Fruit fly (Drosophila melanogaster) whole organism, embryonic: Measurements from ENCODE around the gene Nasp.

Experiments
- CG10147 ChIP-seq: fragments of 200-800 bp; sonication (Bioruptor generic); optimal IDR thresholded peaks from 2 replicates; lab custom pipeline; 2019; ENCODE audit warnings: missing biosample characterization, mild to moderate bottlenecking, missing genetic modification characterization, moderate library complexity
- CG10366 ChIP-seq: fragments of 200-800 bp; sonication (Bioruptor generic); IDR thresholded peaks from 2 replicates; pipeline ENCODE4 v1.3.6; 2022; ENCODE audit warnings: missing biosample characterization, missing genetic modification characterization
- CG10979 ChIP-seq: fragments of 200-800 bp; sonication (Bioruptor generic); optimal IDR thresholded peaks from 2 replicates; lab custom pipeline; 2018; ENCODE audit warnings: missing biosample characterization, mild to moderate bottlenecking, missing genetic modification characterization, moderate library complexity
- CG11695 ChIP-seq: fragments of 200-800 bp; sonication (Bioruptor generic); IDR thresholded peaks from 3 replicates; pipeline ENCODE4 v1.3.6; 2022; ENCODE audit warnings: missing biosample characterization, missing genetic modification characterization
- CG11696 ChIP-seq: fragments of 200-800 bp; sonication (Bioruptor generic); IDR thresholded peaks from 2 replicates; pipeline ENCODE4 v1.3.6; 2022; ENCODE audit warnings: missing biosample characterization, missing genetic modification characterization
- CG15479 ChIP-seq: fragments of 200-800 bp; sonication (Bioruptor generic); optimal IDR thresholded peaks from 3 replicates; lab custom pipeline; 2019; ENCODE audit warnings: missing biosample characterization, mild to moderate bottlenecking, missing genetic modification characterization, moderate library complexity
- CG1647 ChIP-seq: fragments of 200-800 bp; sonication (Bioruptor generic); optimal IDR thresholded peaks from 3 replicates; lab custom pipeline; 2016; ENCODE audit warnings: missing biosample characterization, missing genetic modification characterization
- CG18011 ChIP-seq: fragments of 200-800 bp; sonication (Bioruptor generic); optimal IDR thresholded peaks from 2 replicates; lab custom pipeline; 2017; ENCODE audit warnings: missing biosample characterization, missing genetic modification characterization, mild to moderate bottlenecking, moderate library complexity, missing genotype
- CG2889 ChIP-seq: fragments of 200-800 bp; sonication (Bioruptor generic); IDR thresholded peaks from 3 replicates; pipeline ENCODE4 v1.3.6; 2022; ENCODE audit warnings: missing biosample characterization, missing genetic modification characterization
- CG3065 ChIP-seq: fragments of 200-800 bp; sonication (Bioruptor generic); optimal IDR thresholded peaks from 2 replicates; lab custom pipeline; 2016; ENCODE audit warnings: missing biosample characterization, missing genetic modification characterization
- CG31388 ChIP-seq: fragments of 200-800 bp; sonication (Bioruptor generic); optimal IDR thresholded peaks from 2 replicates; lab custom pipeline; 2016; ENCODE audit warnings: missing biosample characterization, missing genetic modification characterization
- CG4404 ChIP-seq: fragments of 200-800 bp; sonication (Bioruptor generic); IDR thresholded peaks from 2 replicates; pipeline ENCODE4 v1.3.6; 2022; ENCODE audit warnings: missing biosample characterization, missing genetic modification characterization
- CG6791 ChIP-seq: fragments of 200-800 bp; sonication (Bioruptor generic); IDR thresholded peaks from 3 replicates; pipeline ENCODE4 v1.3.6; 2022; ENCODE audit warnings: missing biosample characterization, missing genetic modification characterization; ENCODE audit not compliant: partially characterized antibody
- CG9215 ChIP-seq: fragments of 200-800 bp; sonication (Bioruptor generic); IDR thresholded peaks from 2 replicates; pipeline ENCODE4 v1.3.6; 2022; ENCODE audit warnings: missing biosample characterization, missing genetic modification characterization
- Chrac-16 ChIP-seq: fragments of 200-800 bp; sonication (Bioruptor generic); optimal IDR thresholded peaks from 3 replicates; lab custom pipeline; 2016; ENCODE audit warnings: missing biosample characterization, missing genetic modification characterization
- D19A ChIP-seq: fragments of 200-800 bp; optimal IDR thresholded peaks from 3 replicates; lab custom pipeline; 2019; ENCODE audit warnings: missing biosample characterization, mild to moderate bottlenecking, missing genetic modification characterization, moderate library complexity
- Fer2 ChIP-seq: fragments of 200-800 bp; sonication (Bioruptor generic); optimal IDR thresholded peaks from 2 replicates; lab custom pipeline; 2018; ENCODE audit warnings: missing biosample characterization, mild to moderate bottlenecking, missing genetic modification characterization, moderate library complexity
- H15 ChIP-seq: fragments of 200-800 bp; sonication (Bioruptor generic); IDR thresholded peaks from 3 replicates; pipeline ENCODE4 v1.3.6; 2022; ENCODE audit warnings: missing biosample characterization, missing genetic modification characterization
- Hmr ChIP-seq: fragments of 200-800 bp; sonication (Bioruptor generic); optimal IDR thresholded peaks from 3 replicates; lab custom pipeline; 2017; ENCODE audit warnings: mild to moderate bottlenecking, missing biosample characterization, missing genetic modification reagents, missing genetic modification characterization
- Hr39 ChIP-seq: fragments of >200 bp; optimal IDR thresholded peaks from 2 replicates; lab custom pipeline; 2017
- Hr78 ChIP-seq, 2 experiments: fragments of 200-800 bp in 1 of 2; fragments of >200 bp in 1 of 2; sonication (Bioruptor generic) in 1 of 2; optimal IDR thresholded peaks; 2 replicates each; lab custom pipeline; 2017 to 2019; ENCODE audit warnings: missing biosample characterization in 2 of 2, missing genetic modification characterization in 2 of 2, mild to moderate bottlenecking in 1 of 2, moderate library complexity in 1 of 2
- Hsf ChIP-seq: fragments of 200-800 bp; sonication (Bioruptor generic); optimal IDR thresholded peaks from 3 replicates; lab custom pipeline; 2016; ENCODE audit warnings: missing biosample characterization, missing genetic modification characterization
- Lpt ChIP-seq: fragments of >200 bp; optimal IDR thresholded peaks from 2 replicates; lab custom pipeline; 2018; ENCODE audit warnings: missing biosample characterization, missing genetic modification characterization
- MTF-1 ChIP-seq: fragments of 200-800 bp; sonication (Bioruptor generic); optimal IDR thresholded peaks from 2 replicates; lab custom pipeline; 2018; ENCODE audit warnings: missing biosample characterization, mild to moderate bottlenecking, missing genetic modification characterization, borderline replicate concordance
- Med ChIP-seq: fragments of 200-800 bp; sonication (Bioruptor generic); peaks from one replicate; lab custom pipeline; 2016; ENCODE audit warnings: missing biosample characterization, missing genetic modification characterization, mild to moderate bottlenecking, inconsistent platforms, moderate library complexity
- NK7.1 ChIP-seq: fragments of 200-800 bp; sonication (Bioruptor generic); optimal IDR thresholded peaks from 3 replicates; lab custom pipeline; 2016; ENCODE audit warnings: missing biosample characterization, missing genetic modification characterization
- Pdp1 ChIP-seq, 2 experiments: fragments of 200-800 bp; sonication (Bioruptor generic); optimal IDR thresholded peaks; 3 replicates each; lab custom pipeline; 2016; ENCODE audit warnings: missing biosample characterization in 2 of 2, missing genetic modification characterization in 2 of 2, mild to moderate bottlenecking in 1 of 2, moderate library complexity in 1 of 2
- Sin3A ChIP-seq: fragments of >200 bp; optimal IDR thresholded peaks from 2 replicates; lab custom pipeline; 2018
- al ChIP-seq: fragments of 200-800 bp; sonication (Bioruptor generic); IDR thresholded peaks from 2 replicates; pipeline ENCODE4 v1.3.6; 2022; ENCODE audit warnings: missing biosample characterization, missing genetic modification characterization
- bigmax ChIP-seq: fragments of 200-800 bp; sonication (Bioruptor generic); optimal IDR thresholded peaks from 2 replicates; lab custom pipeline; 2018; ENCODE audit warnings: missing biosample characterization, mild to moderate bottlenecking, missing genetic modification characterization
- bsh ChIP-seq, 2 experiments: fragments of 200-800 bp; sonication (Bioruptor generic); optimal IDR thresholded peaks; 2 replicates each; lab custom pipeline; 2017 to 2018; ENCODE audit warnings: mild to moderate bottlenecking in 2 of 2, missing biosample characterization in 2 of 2, missing genetic modification characterization in 2 of 2, moderate library complexity in 1 of 2
- caup ChIP-seq: fragments of 200-800 bp; sonication (Bioruptor generic); optimal IDR thresholded peaks from 3 replicates; lab custom pipeline; 2017; ENCODE audit warnings: missing biosample characterization, mild to moderate bottlenecking, missing genetic modification characterization, moderate library complexity; ENCODE audit not compliant: severe bottlenecking
- chm ChIP-seq: fragments of 200-800 bp; sonication (Bioruptor generic); IDR thresholded peaks from 2 replicates; pipeline ENCODE4 v1.3.6; 2022; ENCODE audit warnings: missing biosample characterization, missing genetic modification characterization
- crc ChIP-seq: fragments of 200-800 bp; sonication (Bioruptor generic); optimal IDR thresholded peaks from 2 replicates; lab custom pipeline; 2016; ENCODE audit warnings: missing biosample characterization, missing genetic modification characterization
- crp ChIP-seq, 2 experiments: fragments of 200-800 bp; sonication (Bioruptor generic); optimal IDR thresholded peaks; 2 replicates in 1 of 2; 3 replicates in 1 of 2; lab custom pipeline; 2017; ENCODE audit warnings: missing biosample characterization in 2 of 2, missing genetic modification characterization in 2 of 2, mild to moderate bottlenecking in 1 of 2, moderate library complexity in 1 of 2
- dm ChIP-seq: fragments of 200-800 bp; sonication (Bioruptor generic); optimal IDR thresholded peaks from 3 replicates; lab custom pipeline; 2016; ENCODE audit warnings: missing biosample characterization, missing genetic modification characterization
- emc ChIP-seq: fragments of 200-800 bp; sonication (Bioruptor generic); optimal IDR thresholded peaks from 2 replicates; lab custom pipeline; 2016; ENCODE audit warnings: missing biosample characterization, missing genetic modification characterization
- en ChIP-seq: fragments of 200-800 bp; sonication (Bioruptor generic); optimal IDR thresholded peaks from 2 replicates; lab custom pipeline; 2016; ENCODE audit warnings: missing biosample characterization, missing genetic modification characterization
- eve ChIP-seq, 2 experiments: fragments of >200 bp; optimal IDR thresholded peaks; 2 replicates each; lab custom pipeline; 2017; ENCODE audit warnings: missing biosample characterization in 2 of 2, missing genetic modification characterization in 2 of 2
- her ChIP-seq: fragments of 200-800 bp; sonication (Bioruptor generic); optimal IDR thresholded peaks from 2 replicates; lab custom pipeline; 2016; ENCODE audit warnings: missing biosample characterization, missing genetic modification characterization
- insv ChIP-seq, 2 experiments: fragments of 200-800 bp; sonication (Bioruptor generic); optimal IDR thresholded peaks; 3 replicates each; lab custom pipeline; 2016 to 2018; ENCODE audit warnings: missing biosample characterization in 2 of 2, missing genetic modification characterization in 2 of 2
- lmd ChIP-seq: fragments of 200-800 bp; sonication (Bioruptor generic); IDR thresholded peaks from 2 replicates; pipeline ENCODE4 v1.3.6; 2022; ENCODE audit warnings: missing biosample characterization, missing genetic modification characterization
- nerfin-1 ChIP-seq: fragments of 200-800 bp; sonication (Bioruptor generic); optimal IDR thresholded peaks from 3 replicates; lab custom pipeline; 2019; ENCODE audit warnings: missing biosample characterization, mild to moderate bottlenecking, missing genetic modification characterization, moderate library complexity
- nom ChIP-seq: fragments of 200-800 bp; sonication (Bioruptor generic); optimal IDR thresholded peaks from 2 replicates; lab custom pipeline; 2017; ENCODE audit warnings: missing biosample characterization, missing genetic modification characterization, mild to moderate bottlenecking, moderate library complexity, missing genetic modification reagents
- org-1 ChIP-seq: fragments of 200-800 bp; sonication (Bioruptor generic); optimal IDR thresholded peaks from 2 replicates; lab custom pipeline; 2017; ENCODE audit warnings: missing biosample characterization, missing genetic modification characterization
- peb ChIP-seq: fragments of 200-800 bp; sonication (Bioruptor generic); IDR thresholded peaks from 2 replicates; pipeline ENCODE4 v1.3.6; 2022; ENCODE audit warnings: missing biosample characterization, missing genetic modification characterization
- pho ChIP-seq: fragments of 200-800 bp; sonication (Bioruptor generic); optimal IDR thresholded peaks from 2 replicates; lab custom pipeline; 2016; ENCODE audit warnings: missing biosample characterization, missing genetic modification characterization
- pum ChIP-seq: fragments of 200-800 bp; sonication (Bioruptor generic); optimal IDR thresholded peaks from 2 replicates; lab custom pipeline; 2016; ENCODE audit warnings: missing biosample characterization, missing genetic modification characterization
- row ChIP-seq: fragments of 200-800 bp; sonication (Bioruptor generic); IDR thresholded peaks from 3 replicates; pipeline ENCODE4 v1.3.6; 2022; ENCODE audit warnings: missing biosample characterization, missing genetic modification characterization
- slp2 ChIP-seq: fragments of 200-800 bp; sonication (Bioruptor generic); optimal IDR thresholded peaks from 2 replicates; lab custom pipeline; 2016; ENCODE audit warnings: missing biosample characterization, missing genetic modification characterization
- sr ChIP-seq: fragments of 200-800 bp; sonication (Bioruptor generic); IDR thresholded peaks from 3 replicates; pipeline ENCODE4 v1.3.6; 2022; ENCODE audit warnings: missing biosample characterization, missing genetic modification characterization

Gene Nasp

dm6 chr3R:8801126-8801762 is 53.6 kb downstream of the Nasp start, which contains the start of the genes Pif1A, Pif1B and CCT7 (continued):
- TF ChIP-seq Hr78 (GFP tag; optimal IDR thresholded peaks at IDR 0.05; lab: Kevin White, UChicago) (no peak), insv (GFP tag; optimal IDR thresholded peaks at IDR 0.05; lab: Kevin White, UChicago) (peak in 1 of 2 experiments; percentile 4), H15 (GFP tag; lab: Robert Waterston, UW) (no peak), Chrac-16 (GFP tag; lab: Kevin White, UChicago) (no peak), lmd (GFP tag; lab: Robert Waterston, UW) (no peak), CG3065 (GFP tag; lab: Kevin White, UChicago) (no peak), bigmax (GFP tag; lab: Kevin White, UChicago) (peak; percentile 94), NK7.1 (GFP tag; lab: Kevin White, UChicago) (no peak), MTF-1 (GFP tag; lab: Kevin White, UChicago) (no peak), org-1 (GFP tag; lab: Kevin White, UChicago) (no peak), nerfin-1 (tag; lab: Kevin White, UChicago) (peak; percentile 10), en (GFP tag; lab: Kevin White, UChicago) (no peak), CG10366 (GFP tag; lab: Robert Waterston, UW) (no peak), chm (GFP tag; lab: Robert Waterston, UW) (no peak), pho (GFP tag; lab: Kevin White, UChicago) (peak; percentile 4), al (GFP tag; lab: Robert Waterston, UW) (no peak), CG11695 (GFP tag; lab: Robert Waterston, UW) (no peak), Hsf (peak; percentile 35), CG9215 (GFP tag; lab: Robert Waterston, UW) (no peak), dm (GFP tag; lab: Kevin White, UChicago) (peak; percentile 90), D19A (tag; lab: Kevin White, UChicago) (no peak), CG4404 (GFP tag; lab: Robert Waterston, UW) (no peak), Sin3A (peak; percentile 91), CG18011 (GFP tag; lab: Kevin White, UChicago) (no peak), row (GFP tag; lab: Robert Waterston, UW) (no peak; the same call in 2 of the 3 replicates), Lpt (no peak), Pdp1 (GFP tag; optimal IDR thresholded peaks at IDR 0.05; lab: Kevin White, UChicago) (peak in 1 of 2 experiments; percentile 29), CG1647 (GFP tag; lab: Kevin White, UChicago) (no peak), CG11696 (GFP tag; lab: Robert Waterston, UW) (no peak), CG10147 (GFP tag; lab: Kevin White, UChicago) (peak; percentile 20), emc (no peak), sr (GFP tag; lab: Robert Waterston, UW) (no peak), Hmr (GFP tag; lab: Kevin White, UChicago) (no peak), eve (GFP tag; optimal IDR thresholded peaks at IDR 0.05; lab: Kevin White, UChicago) (no peak), CG31388 (GFP tag; lab: Kevin White, UChicago) (no peak), her (GFP tag; lab: Kevin White, UChicago) (no peak), slp2 (no peak), Med (GFP tag; lab: Kevin White, UChicago) (peak; percentile 90), Hr39 (lab: Kevin White, UChicago) (no peak), Fer2 (tag; lab: Kevin White, UChicago) (no peak), nom (peak; percentile 38), CG10979 (tag; lab: Kevin White, UChicago) (peak; percentile 17), crc (GFP tag; lab: Kevin White, UChicago) (no peak), caup (GFP tag; lab: Kevin White, UChicago) (no peak), peb (no peak), pum (GFP tag; lab: Kevin White, UChicago) (peak; percentile 16), crp (GFP tag; optimal IDR thresholded peaks at IDR 0.05; lab: Kevin White, UChicago) (peak in 1 of 2 experiments; percentile 52), CG15479 (GFP tag; lab: Kevin White, UChicago) (no peak), CG6791 (GFP tag; lab: Robert Waterston, UW) (peak; percentile 88), bsh (GFP tag; optimal IDR thresholded peaks at IDR 0.05; lab: Kevin White, UChicago) (no peak), CG2889 (GFP tag; lab: Robert Waterston, UW) (no peak)
